Worm (Caenorhabditis elegans) whole organism, mixed stage, embryonic: ENCODE results near the gene C55B6.4.
A peak's percentile ranks its signal among the peaks of the same experiment; 100 is the strongest.

Experiments used
- M03D4.4 ChIP-seq: sonication (generic microtip); optimal IDR thresholded peaks from 2 replicates; lab custom pipeline; 2017; ENCODE audit warnings: mild to moderate bottlenecking, missing genetic modification characterization, missing compliant biosample characterization
- bed-3 ChIP-seq: fragments of 200-800 bp; sonication (Bioruptor generic); optimal IDR thresholded peaks from 3 replicates; lab custom pipeline; 2018; ENCODE audit warnings: mild to moderate bottlenecking, missing genetic modification characterization, moderate library complexity, missing compliant biosample characterization
- blmp-1 ChIP-seq: fragments of 150-350 bp; optimal IDR thresholded peaks from 2 replicates; lab custom pipeline; 2014; ENCODE audit warnings: missing biosample characterization, missing genetic modification characterization
- ceh-39 ChIP-seq: fragments of 150-350 bp; optimal IDR thresholded peaks from 2 replicates; lab custom pipeline; 2014; ENCODE audit warnings: missing biosample characterization, missing genetic modification characterization
- ceh-43 ChIP-seq: fragments of 200-800 bp; sonication (Bioruptor generic); optimal IDR thresholded peaks from 2 replicates; lab custom pipeline; 2018; ENCODE audit warnings: mild to moderate bottlenecking, missing genetic modification characterization, moderate library complexity, missing compliant biosample characterization
- ceh-83 ChIP-seq: fragments of 200-800 bp; sonication (Bioruptor generic); optimal IDR thresholded peaks from 2 replicates; lab custom pipeline; 2018; ENCODE audit warnings: mild to moderate bottlenecking, missing genetic modification characterization, missing compliant biosample characterization
- ces-1 ChIP-seq: fragments of 150-350 bp; optimal IDR thresholded peaks from 2 replicates; lab custom pipeline; 2014; ENCODE audit warnings: missing biosample characterization, missing genetic modification reagents, missing genetic modification characterization
- cnd-1 ChIP-seq: fragments of 200-800 bp; sonication (Bioruptor generic); optimal IDR thresholded peaks from 2 replicates; lab custom pipeline; 2018; ENCODE audit warnings: mild to moderate bottlenecking, missing genetic modification characterization, missing compliant biosample characterization
- drap-1 ChIP-seq: fragments of 200-800 bp; sonication (Bioruptor generic); optimal IDR thresholded peaks from 3 replicates; lab custom pipeline; 2018; ENCODE audit warnings: mild to moderate bottlenecking, missing genetic modification characterization, missing compliant biosample characterization
- elt-1 ChIP-seq: sonication (generic microtip); optimal IDR thresholded peaks from 2 replicates; lab custom pipeline; 2017; ENCODE audit warnings: missing genetic modification characterization, mild to moderate bottlenecking, missing compliant biosample characterization, antibody characterized with exemption, moderate library complexity, borderline replicate concordance; ENCODE audit not compliant: insufficient read depth
- elt-3 ChIP-seq: fragments of 150-350 bp; optimal IDR thresholded peaks from 2 replicates; lab custom pipeline; 2014; ENCODE audit warnings: missing biosample characterization, missing genetic modification characterization
- flh-1 ChIP-seq: fragments of 200-800 bp; sonication (Bioruptor generic); optimal IDR thresholded peaks from 2 replicates; lab custom pipeline; 2018; ENCODE audit warnings: mild to moderate bottlenecking, missing genetic modification characterization, moderate library complexity, missing compliant biosample characterization
- ham-2 ChIP-seq: fragments of 200-800 bp; sonication (Bioruptor generic); optimal IDR thresholded peaks from 2 replicates; lab custom pipeline; 2018; ENCODE audit warnings: mild to moderate bottlenecking, missing genetic modification characterization, missing compliant biosample characterization
- hlh-1 ChIP-seq: fragments of 150-350 bp; optimal IDR thresholded peaks from 2 replicates; lab custom pipeline; 2014; ENCODE audit warnings: missing biosample characterization, missing genetic modification reagents, missing genetic modification characterization
- lin-13 ChIP-seq: fragments of 150-350 bp; optimal IDR thresholded peaks from 2 replicates; lab custom pipeline; 2014; ENCODE audit warnings: missing biosample characterization, missing genetic modification characterization
- lin-32 ChIP-seq: fragments of 200-800 bp; sonication (Bioruptor generic); optimal IDR thresholded peaks from 2 replicates; lab custom pipeline; 2018; ENCODE audit warnings: mild to moderate bottlenecking, missing genetic modification characterization, missing compliant biosample characterization
- lsy-2 ChIP-seq: fragments of 150-350 bp; optimal IDR thresholded peaks from 2 replicates; lab custom pipeline; 2014; ENCODE audit warnings: missing biosample characterization, missing genetic modification characterization
- mab-5 ChIP-seq: fragments of 150-350 bp; optimal IDR thresholded peaks from 2 replicates; lab custom pipeline; 2014; ENCODE audit warnings: missing biosample characterization, missing genetic modification characterization
- mep-1 ChIP-seq: fragments of 150-350 bp; optimal IDR thresholded peaks from 2 replicates; lab custom pipeline; 2017; ENCODE audit warnings: missing biosample characterization, missing genetic modification reagents, missing genetic modification characterization, inconsistent platforms
- mls-2 ChIP-seq: sonication (generic microtip); optimal IDR thresholded peaks from 2 replicates; lab custom pipeline; 2016; ENCODE audit warnings: mild to moderate bottlenecking, missing genetic modification characterization, moderate library complexity, missing compliant biosample characterization
- nhr-12 ChIP-seq: fragments of 150-350 bp; optimal IDR thresholded peaks from 2 replicates; lab custom pipeline; 2014; ENCODE audit warnings: missing biosample characterization, missing genetic modification characterization
- nhr-2 ChIP-seq: fragments of 150-350 bp; optimal IDR thresholded peaks from 2 replicates; lab custom pipeline; 2014; ENCODE audit warnings: missing biosample characterization, missing genetic modification characterization
- nhr-237 ChIP-seq: fragments of 150-350 bp; optimal IDR thresholded peaks from 2 replicates; lab custom pipeline; 2014; ENCODE audit warnings: missing biosample characterization, missing genetic modification characterization
- nhr-28 ChIP-seq: fragments of 150-350 bp; optimal IDR thresholded peaks from 2 replicates; lab custom pipeline; 2014; ENCODE audit warnings: missing biosample characterization, missing genetic modification characterization
- nhr-76 ChIP-seq: sonication (generic microtip); optimal IDR thresholded peaks from 2 replicates; lab custom pipeline; 2017; ENCODE audit warnings: missing biosample characterization, missing genetic modification characterization
- pha-4 ChIP-seq: fragments of 150-350 bp; optimal IDR thresholded peaks from 2 replicates; lab custom pipeline; 2018; ENCODE audit warnings: missing biosample characterization, missing genetic modification reagents, missing genetic modification characterization
- sem-2 ChIP-seq: fragments of 200-800 bp; sonication (Bioruptor generic); optimal IDR thresholded peaks from 2 replicates; lab custom pipeline; 2018; ENCODE audit warnings: mild to moderate bottlenecking, missing genetic modification characterization, missing compliant biosample characterization
- snpc-4 ChIP-seq: fragments of 150-350 bp; optimal IDR thresholded peaks from 2 replicates; lab custom pipeline; 2014; ENCODE audit warnings: missing biosample characterization, missing genetic modification characterization
- sptf-1 ChIP-seq: sonication (generic microtip); optimal IDR thresholded peaks from 2 replicates; lab custom pipeline; 2017; ENCODE audit warnings: mild to moderate bottlenecking, missing genetic modification characterization, moderate library complexity, missing compliant biosample characterization
- tbx-8 ChIP-seq: fragments of 200-800 bp; sonication (Bioruptor generic); optimal IDR thresholded peaks from 2 replicates; lab custom pipeline; 2018; ENCODE audit warnings: mild to moderate bottlenecking, missing genetic modification characterization, moderate library complexity, missing compliant biosample characterization
- unc-120 ChIP-seq: sonication (generic microtip); optimal IDR thresholded peaks from 2 replicates; lab custom pipeline; 2017; ENCODE audit warnings: missing genetic modification characterization, missing compliant biosample characterization; ENCODE audit not compliant: poor library complexity, severe bottlenecking
- unc-39 ChIP-seq: fragments of 150-350 bp; optimal IDR thresholded peaks from 2 replicates; lab custom pipeline; 2014; ENCODE audit warnings: missing biosample characterization, missing genetic modification characterization
- unc-62 ChIP-seq: fragments of 150-350 bp; optimal IDR thresholded peaks from 2 replicates; lab custom pipeline; 2014; ENCODE audit warnings: missing biosample characterization, missing genetic modification reagents, missing genetic modification characterization
- zip-8 ChIP-seq: fragments of 150-350 bp; optimal IDR thresholded peaks from 2 replicates; lab custom pipeline; 2014; ENCODE audit warnings: missing biosample characterization, missing genetic modification characterization
- ztf-11 ChIP-seq: fragments of 150-350 bp; optimal IDR thresholded peaks from 2 replicates; lab custom pipeline; 2014; ENCODE audit warnings: missing biosample characterization, missing genetic modification characterization

The C55B6.4 gene

DNA sequence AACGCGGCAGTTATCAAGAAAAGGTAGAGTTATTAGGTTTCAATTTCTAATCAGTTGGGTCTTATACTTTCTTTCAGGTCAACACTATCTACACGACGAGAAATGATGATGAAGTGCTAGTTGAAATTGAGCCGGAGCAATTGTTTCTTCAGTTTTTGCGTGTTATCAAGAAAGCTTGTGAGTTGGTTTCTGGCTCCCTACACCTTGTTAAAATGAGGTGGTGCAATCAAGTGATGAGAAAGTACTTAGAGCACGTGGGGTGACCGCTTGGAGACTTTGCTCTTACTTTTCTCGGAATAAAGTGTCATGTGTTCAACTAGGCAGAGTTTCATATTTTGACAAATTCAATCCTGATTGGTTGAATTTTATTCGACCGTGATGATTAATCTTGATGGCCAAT is 13.0 kb upstream of the C55B6.4 start:
- TF ChIP-seq ces-1 (GFP tag; lab: Kevin White, UChicago), result no peak
- no peak for TF ChIP-seq blmp-1 (tag; lab: Kevin White, UChicago)
- TF ChIP-seq ceh-39 (tag; lab: Kevin White, UChicago), result no peak
- TF ChIP-seq ham-2 (GFP tag; lab: Kevin White, UChicago), result no peak
- TF ChIP-seq lin-13 (tag; lab: Kevin White, UChicago), result no peak
- TF ChIP-seq snpc-4 (tag; lab: Kevin White, UChicago), result no peak
- no peak for TF ChIP-seq elt-3 (tag; lab: Kevin White, UChicago)
- no peak for TF ChIP-seq drap-1
- TF ChIP-seq mab-5, result no peak
- no peak for TF ChIP-seq bed-3 (GFP tag; lab: Kevin White, UChicago)
- no peak for TF ChIP-seq cnd-1
- TF ChIP-seq nhr-12, result no peak
- TF ChIP-seq nhr-76 (tag; lab: Kevin White, UChicago), result no peak
- TF ChIP-seq sptf-1 (tag; lab: Kevin White, UChicago), result no peak
- TF ChIP-seq pha-4 (tag; lab: Kevin White, UChicago), result no peak
- no peak for TF ChIP-seq zip-8 (tag; lab: Kevin White, UChicago)
- no peak for TF ChIP-seq mls-2 (tag; lab: Kevin White, UChicago)
- TF ChIP-seq unc-62, result no peak
- no peak for TF ChIP-seq nhr-28 (tag; lab: Kevin White, UChicago)
- TF ChIP-seq, all 35 proteins: peak for 0

ce11 chrX:7199831-7200414 is 12.4 kb upstream of the C55B6.4 start, which contains the start of gene C55B6.1:
C55B6.1 (plus strand) TSS chrX:7200364.
- TF ChIP-seq ceh-83 (GFP tag; lab: Kevin White, UChicago) (no peak), nhr-2 (tag; lab: Kevin White, UChicago) (no peak), elt-3 (tag; lab: Kevin White, UChicago) (no peak), hlh-1 (tag; lab: Kevin White, UChicago) (no peak)
- TF ChIP-seq, all 35 proteins: peak for 0

ce11 chrX:7193894-7194614 is 6.6 kb upstream of the C55B6.4 start, which contains the start of gene dnj-7:
dnj-7 (plus strand) TSS chrX:7194564.
- TF ChIP-seq flh-1 (GFP tag; lab: Kevin White, UChicago) (no peak), pha-4 (tag; lab: Kevin White, UChicago) (no peak), elt-3 (tag; lab: Kevin White, UChicago) (peak; percentile 62), unc-120 (tag; lab: Kevin White, UChicago) (peak; percentile 32), ham-2 (GFP tag; lab: Kevin White, UChicago) (no peak), snpc-4 (tag; lab: Kevin White, UChicago) (no peak), elt-1 (peak; percentile 33), unc-39 (no peak), blmp-1 (tag; lab: Kevin White, UChicago) (no peak), cnd-1 (no peak), mls-2 (tag; lab: Kevin White, UChicago) (no peak), unc-62 (no peak), hlh-1 (tag; lab: Kevin White, UChicago) (no peak), ztf-11 (tag; lab: Kevin White, UChicago) (no peak), tbx-8 (GFP tag; lab: Kevin White, UChicago) (peak; percentile 24), sem-2 (GFP tag; lab: Kevin White, UChicago) (no peak), ceh-43 (GFP tag; lab: Kevin White, UChicago) (no peak), zip-8 (tag; lab: Kevin White, UChicago) (no peak), nhr-76 (tag; lab: Kevin White, UChicago) (no peak), ces-1 (GFP tag; lab: Kevin White, UChicago) (peak; percentile 50), nhr-12 (no peak), nhr-237 (tag; lab: Kevin White, UChicago) (no peak), mep-1 (peak; percentile 11), nhr-28 (tag; lab: Kevin White, UChicago) (no peak), ceh-39 (tag; lab: Kevin White, UChicago) (peak; percentile 17), sptf-1 (tag; lab: Kevin White, UChicago) (no peak), mab-5 (no peak), M03D4.4 (tag; lab: Kevin White, UChicago) (peak; percentile 11), nhr-2 (tag; lab: Kevin White, UChicago) (no peak), lin-32 (GFP tag; lab: Kevin White, UChicago) (no peak), lsy-2 (peak; percentile 26), drap-1 (no peak), lin-13 (tag; lab: Kevin White, UChicago) (no peak), ceh-83 (GFP tag; lab: Kevin White, UChicago) (no peak), bed-3 (GFP tag; lab: Kevin White, UChicago) (no peak)
